Fruit fly (Drosophila melanogaster) whole organism, embryonic: ENCODE results near the gene CG42592.
A peak's percentile ranks its signal among the peaks of the same experiment; 100 is the strongest.

Experiments
- Antp ChIP-seq: fragments of 200-800 bp; sonication (Bioruptor generic); optimal IDR thresholded peaks from 3 replicates; lab custom pipeline; 2016; ENCODE audit warnings: missing biosample characterization, missing genetic modification characterization
- Awh ChIP-seq: fragments of 200-800 bp; sonication (Bioruptor generic); IDR thresholded peaks from 2 replicates; pipeline ENCODE4, ENCODE4 v1.3.6; 2022; ENCODE audit warnings: missing biosample characterization, missing genetic modification characterization
- CG11085 ChIP-seq: fragments of 200-800 bp; sonication (Bioruptor generic); IDR thresholded peaks from 2 replicates; pipeline ENCODE4 v1.3.6; 2022; ENCODE audit warnings: missing biosample characterization, missing genetic modification characterization
- CG13894 ChIP-seq: fragments of 200-800 bp; sonication (Bioruptor generic); optimal IDR thresholded peaks from 3 replicates; lab custom pipeline; 2018; ENCODE audit warnings: missing biosample characterization, mild to moderate bottlenecking, missing genetic modification characterization, moderate library complexity
- CG14050 ChIP-seq: fragments of 200-800 bp; sonication (Bioruptor generic); IDR thresholded peaks from 3 replicates; pipeline ENCODE4 v1.3.6; 2022; ENCODE audit warnings: missing biosample characterization, missing genetic modification characterization
- CG14667 ChIP-seq: fragments of 200-800 bp; sonication (Bioruptor generic); IDR thresholded peaks from 2 replicates; pipeline ENCODE4 v1.3.6; 2022; ENCODE audit warnings: missing biosample characterization, missing genetic modification characterization
- CG15073 ChIP-seq: fragments of 200-800 bp; sonication (Bioruptor generic); optimal IDR thresholded peaks from 2 replicates; lab custom pipeline; 2016; ENCODE audit warnings: missing biosample characterization, missing genetic modification characterization
- CG15269 ChIP-seq: fragments of 200-800 bp; sonication (Bioruptor generic); optimal IDR thresholded peaks from 2 replicates; lab custom pipeline; 2018; ENCODE audit warnings: missing biosample characterization, mild to moderate bottlenecking, missing genetic modification characterization, moderate library complexity
- CG16815 ChIP-seq: fragments of 200-800 bp; sonication (Bioruptor generic); optimal IDR thresholded peaks from 3 replicates; lab custom pipeline; 2017; ENCODE audit warnings: missing biosample characterization, mild to moderate bottlenecking, missing genetic modification characterization
- CG17568 ChIP-seq: fragments of 200-800 bp; sonication (Bioruptor generic); optimal IDR thresholded peaks from 2 replicates; lab custom pipeline; 2018; ENCODE audit warnings: missing biosample characterization, mild to moderate bottlenecking, missing genetic modification characterization, moderate library complexity
- CG1832 ChIP-seq: fragments of 200-800 bp; sonication (Bioruptor generic); optimal IDR thresholded peaks from 2 replicates; lab custom pipeline; 2017; ENCODE audit warnings: missing biosample characterization, mild to moderate bottlenecking, missing genetic modification characterization, inconsistent platforms
- CG2889 ChIP-seq: fragments of 200-800 bp; sonication (Bioruptor generic); IDR thresholded peaks from 3 replicates; pipeline ENCODE4 v1.3.6; 2022; ENCODE audit warnings: missing biosample characterization, missing genetic modification characterization
- CG34376 ChIP-seq: fragments of 200-800 bp; sonication (Bioruptor generic); optimal IDR thresholded peaks from 2 replicates; lab custom pipeline; 2018; ENCODE audit warnings: missing biosample characterization, mild to moderate bottlenecking, missing genetic modification characterization
- CG4424 ChIP-seq: fragments of 200-800 bp; sonication (Bioruptor generic); optimal IDR thresholded peaks from 3 replicates; lab custom pipeline; 2016; ENCODE audit warnings: missing biosample characterization, missing genetic modification characterization
- CG4730 ChIP-seq: fragments of 200-800 bp; sonication (Bioruptor generic); IDR thresholded peaks from 2 replicates; pipeline ENCODE4 v1.3.6; 2022; ENCODE audit warnings: missing biosample characterization, missing genetic modification characterization
- CG6683 ChIP-seq: fragments of 200-800 bp; sonication (Bioruptor generic); optimal IDR thresholded peaks from 2 replicates; lab custom pipeline; 2017; ENCODE audit warnings: missing biosample characterization, mild to moderate bottlenecking, missing genetic modification characterization, missing genetic modification reagents
- CG7271 ChIP-seq: fragments of 200-800 bp; sonication (Bioruptor generic); optimal IDR thresholded peaks from 2 replicates; lab custom pipeline; 2018; ENCODE audit warnings: missing biosample characterization, mild to moderate bottlenecking, missing genetic modification characterization, moderate library complexity
- CG9797 ChIP-seq: fragments of 200-800 bp; sonication (Bioruptor generic); optimal IDR thresholded peaks from 3 replicates; lab custom pipeline; 2018; ENCODE audit warnings: missing biosample characterization, mild to moderate bottlenecking, missing genetic modification characterization
- D ChIP-seq, 2 experiments: fragments of 200-800 bp in 1 of 2; fragments of >200 bp in 1 of 2; sonication (Bioruptor generic) in 1 of 2; optimal IDR thresholded peaks; 2 replicates in 1 of 2; 3 replicates in 1 of 2; lab custom pipeline; 2017; ENCODE audit warnings: mild to moderate bottlenecking in 1 of 2, missing biosample characterization in 1 of 2, missing genetic modification characterization in 1 of 2, missing genetic modification reagents in 1 of 2
- Dp ChIP-seq: fragments of 200-800 bp; sonication (Bioruptor generic); optimal IDR thresholded peaks from 2 replicates; lab custom pipeline; 2018; ENCODE audit warnings: missing biosample characterization, mild to moderate bottlenecking, missing genetic modification characterization, moderate library complexity
- Dref ChIP-seq: fragments of 200-800 bp; sonication (Bioruptor generic); IDR thresholded peaks from 2 replicates; pipeline ENCODE4 v1.3.6; 2022; ENCODE audit warnings: missing biosample characterization, missing genetic modification characterization
- E2f2 ChIP-seq: fragments of 200-800 bp; sonication (Bioruptor generic); IDR thresholded peaks from 2 replicates; pipeline ENCODE4 v1.3.6; 2022; ENCODE audit warnings: missing biosample characterization, missing genetic modification characterization
- Hsf ChIP-seq: fragments of 200-800 bp; sonication (Bioruptor generic); optimal IDR thresholded peaks from 3 replicates; lab custom pipeline; 2016; ENCODE audit warnings: missing biosample characterization, missing genetic modification characterization
- Kr ChIP-seq: fragments of 200-800 bp; sonication (Bioruptor generic); optimal IDR thresholded peaks from 2 replicates; lab custom pipeline; 2017; ENCODE audit warnings: missing biosample characterization, mild to moderate bottlenecking, missing genetic modification characterization
- Med ChIP-seq: fragments of 200-800 bp; sonication (Bioruptor generic); peaks from one replicate; lab custom pipeline; 2016; ENCODE audit warnings: missing biosample characterization, missing genetic modification characterization, mild to moderate bottlenecking, inconsistent platforms, moderate library complexity
- NFAT ChIP-seq: fragments of 200-800 bp; sonication (Bioruptor generic); IDR thresholded peaks from 2 replicates; pipeline ENCODE4 v1.3.6; 2022; ENCODE audit warnings: missing biosample characterization, missing genetic modification characterization
- Nf-YA ChIP-seq: fragments of 200-800 bp; sonication (Bioruptor generic); IDR thresholded peaks from 2 replicates; pipeline ENCODE4 v1.3.6; 2022; ENCODE audit warnings: missing biosample characterization, missing genetic modification characterization
- Ravus ChIP-seq: fragments of 200-800 bp; sonication (Bioruptor generic); IDR thresholded peaks from 2 replicates; pipeline ENCODE4 v1.3.6; 2022; ENCODE audit warnings: missing biosample characterization, missing genetic modification characterization
- Tbp ChIP-seq: fragments of >200 bp; optimal IDR thresholded peaks from 2 replicates; lab custom pipeline; 2018; ENCODE audit warnings: missing biosample characterization, missing genetic modification characterization
- Trl ChIP-seq, 3 experiments: fragments of >200 bp in 2 of 3; fragments of 200-800 bp in 1 of 3; sonication (Bioruptor generic) in 1 of 3; optimal IDR thresholded peaks; 2 replicates in 1 of 3; 3 replicates in 2 of 3; lab custom pipeline; 2016 to 2017; ENCODE audit warnings: missing biosample characterization in 1 of 3, missing genetic modification characterization in 1 of 3
- abd-A ChIP-seq: fragments of 200-800 bp; sonication (Bioruptor generic); optimal IDR thresholded peaks from 3 replicates; lab custom pipeline; 2019; ENCODE audit warnings: missing biosample characterization, mild to moderate bottlenecking, missing genetic modification characterization, moderate library complexity
- bbx ChIP-seq: fragments of 200-800 bp; sonication (Bioruptor generic); IDR thresholded peaks from 2 replicates; pipeline ENCODE4 v1.3.6; 2022; ENCODE audit warnings: missing biosample characterization, missing genetic modification characterization; ENCODE audit not compliant: partially characterized antibody
- chn ChIP-seq: fragments of 200-800 bp; sonication (Bioruptor generic); optimal IDR thresholded peaks from 2 replicates; lab custom pipeline; 2016; ENCODE audit warnings: missing biosample characterization, missing genetic modification characterization
- ci ChIP-seq: fragments of 200-800 bp; sonication (Bioruptor generic); IDR thresholded peaks from 3 replicates; pipeline ENCODE4 v1.3.6; 2022; ENCODE audit warnings: missing biosample characterization, missing genetic modification characterization
- dm ChIP-seq: fragments of 200-800 bp; sonication (Bioruptor generic); optimal IDR thresholded peaks from 3 replicates; lab custom pipeline; 2016; ENCODE audit warnings: missing biosample characterization, missing genetic modification characterization
- dmrt99B ChIP-seq: fragments of 200-800 bp; sonication (Bioruptor generic); optimal IDR thresholded peaks from 2 replicates; lab custom pipeline; 2018; ENCODE audit warnings: missing biosample characterization, mild to moderate bottlenecking, missing genetic modification characterization, moderate library complexity
- en ChIP-seq: fragments of 200-800 bp; sonication (Bioruptor generic); optimal IDR thresholded peaks from 2 replicates; lab custom pipeline; 2016; ENCODE audit warnings: missing biosample characterization, missing genetic modification characterization
- esg ChIP-seq: fragments of 200-800 bp; sonication (Bioruptor generic); conservative IDR thresholded peaks from 2 replicates; pipeline ENCODE4 v1.3.6; 2022; ENCODE audit warnings: missing biosample characterization, missing genetic modification characterization
- fd3F ChIP-seq: fragments of 200-800 bp; sonication (Bioruptor generic); optimal IDR thresholded peaks from 2 replicates; lab custom pipeline; 2018; ENCODE audit warnings: missing biosample characterization, mild to moderate bottlenecking, missing genetic modification characterization, moderate library complexity
- hbn ChIP-seq: fragments of 200-800 bp; sonication (Bioruptor generic); IDR thresholded peaks from 2 replicates; pipeline ENCODE4 v1.3.6; 2022; ENCODE audit warnings: missing biosample characterization, missing genetic modification characterization; ENCODE audit not compliant: partially characterized antibody
- kay ChIP-seq: fragments of 200-800 bp; sonication (Bioruptor generic); optimal IDR thresholded peaks from 2 replicates; lab custom pipeline; 2016; ENCODE audit warnings: missing biosample characterization, missing genetic modification characterization
- oc ChIP-seq: fragments of 200-800 bp; sonication (Bioruptor generic); optimal IDR thresholded peaks from 2 replicates; lab custom pipeline; 2018; ENCODE audit warnings: missing biosample characterization, mild to moderate bottlenecking, missing genetic modification characterization, moderate library complexity
- pros ChIP-seq: fragments of 200-800 bp; sonication (Bioruptor generic); optimal IDR thresholded peaks from 3 replicates; lab custom pipeline; 2019; ENCODE audit warnings: missing biosample characterization, mild to moderate bottlenecking, missing genetic modification characterization, moderate library complexity
- pzg ChIP-seq: fragments of 200-800 bp; sonication (Bioruptor generic); optimal IDR thresholded peaks from 3 replicates; lab custom pipeline; 2018; ENCODE audit warnings: missing biosample characterization, mild to moderate bottlenecking, missing genetic modification characterization, moderate library complexity
- ro ChIP-seq: fragments of 200-800 bp; sonication (Bioruptor generic); IDR thresholded peaks from 2 replicates; pipeline ENCODE4 v1.3.6; 2022; ENCODE audit warnings: missing biosample characterization, missing genetic modification characterization
- so ChIP-seq: fragments of 200-800 bp; sonication (Bioruptor generic); IDR thresholded peaks from 3 replicates; pipeline ENCODE4 v1.3.6; 2022; ENCODE audit warnings: missing biosample characterization, missing genetic modification characterization
- tna ChIP-seq: fragments of 200-800 bp; sonication (Bioruptor generic); IDR thresholded peaks from 2 replicates; pipeline ENCODE4 v1.3.6; 2022; ENCODE audit warnings: missing biosample characterization, missing genetic modification characterization; ENCODE audit not compliant: partially characterized antibody
- trem ChIP-seq: fragments of 200-800 bp; optimal IDR thresholded peaks from 3 replicates; lab custom pipeline; 2019; ENCODE audit warnings: missing biosample characterization, mild to moderate bottlenecking, missing genetic modification characterization, moderate library complexity
- unc-4 ChIP-seq: fragments of 200-800 bp; sonication (Bioruptor generic); IDR thresholded peaks from 2 replicates; pipeline ENCODE4 v1.3.6; 2022; ENCODE audit warnings: missing biosample characterization, missing genetic modification characterization; ENCODE audit not compliant: partially characterized antibody
- zfh1 ChIP-seq: fragments of 200-800 bp; sonication (Bioruptor generic); IDR thresholded peaks from 3 replicates; pipeline ENCODE4 v1.3.6; 2022; ENCODE audit warnings: missing biosample characterization, missing genetic modification characterization

CG42592 gene

DNA sequence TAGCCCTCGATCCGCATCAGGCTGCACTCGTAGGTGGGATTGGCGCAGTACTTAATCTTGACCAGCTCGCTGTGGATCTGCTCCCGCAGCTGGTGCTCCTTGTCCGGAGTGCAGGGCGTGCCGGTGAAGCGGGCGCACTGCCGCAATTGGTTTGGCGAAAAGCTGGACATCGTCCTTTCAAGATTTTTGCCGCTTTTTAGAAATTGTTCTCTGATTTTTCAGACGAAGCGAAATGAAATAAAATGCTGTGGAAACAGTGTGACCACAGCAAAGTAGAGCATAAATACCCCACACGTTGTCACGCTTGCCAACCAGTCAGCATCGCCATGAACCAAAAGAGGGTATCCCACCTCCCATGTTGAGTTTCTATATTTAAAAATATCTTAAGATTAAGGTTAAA, 21.1 kb upstream of the CG42592 start, which contains the start of gene dgt1 (continued):
- TF ChIP-seq CG4424 (GFP tag; lab: Kevin White, UChicago) (no peak), CG15073 (no peak), CG14050 (GFP tag; lab: Robert Waterston, UW) (no peak), dm (peak; percentile 42), E2f2 (peak; percentile 91), oc (tag; lab: Kevin White, UChicago) (no peak), Med (peak; percentile 69), ci (peak; percentile 52; the same call in 1 of the 3 replicates), ro (no peak), D (optimal IDR thresholded peaks at IDR 0.05; lab: Kevin White, UChicago) (no peak), D (GFP tag; optimal IDR thresholded peaks at IDR 0.05; lab: Kevin White, UChicago) (no peak), fd3F (GFP tag; lab: Kevin White, UChicago) (no peak), abd-A (tag; lab: Kevin White, UChicago) (no peak), trem (tag; lab: Kevin White, UChicago) (peak; percentile 41), kay (GFP tag; lab: Kevin White, UChicago) (no peak), hbn (no peak), so (no peak), unc-4 (GFP tag; lab: Robert Waterston, UW) (0 out of 2 replicates have a peak, but pooled peaks have one; percentile 16), CG4730 (no peak), CG17568 (no peak), Tbp (GFP tag; lab: Kevin White, UChicago) (no peak), bbx (GFP tag; lab: Robert Waterston, UW) (no peak), Ravus (GFP tag; lab: Robert Waterston, UW) (no peak), CG15269 (no peak), pros (GFP tag; lab: Kevin White, UChicago) (no peak), Awh (no peak), CG13894 (no peak), zfh1 (no peak), CG9797 (GFP tag; lab: Kevin White, UChicago) (peak; percentile 88), CG16815 (GFP tag; lab: Kevin White, UChicago) (no peak), tna (GFP tag; lab: Robert Waterston, UW) (peak; percentile 7; the same call in 1 of the 2 replicates), CG7271 (tag; lab: Kevin White, UChicago) (no peak), NFAT (GFP tag; lab: Robert Waterston, UW) (no peak), CG11085 (GFP tag; lab: Robert Waterston, UW) (no peak), Nf-YA (GFP tag; lab: Robert Waterston, UW) (no peak), esg (GFP tag; lab: Robert Waterston, UW) (no peak), CG1832 (GFP tag; lab: Kevin White, UChicago) (no peak), Hsf (GFP tag; lab: Kevin White, UChicago) (no peak), Dref (peak; percentile 29; the same call in 1 of the 2 replicates), Dp (peak; percentile 93), pzg (peak; percentile 89), CG34376 (GFP tag; lab: Kevin White, UChicago) (peak; percentile 15), dmrt99B (tag; lab: Kevin White, UChicago) (no peak), CG6683 (GFP tag; lab: Kevin White, UChicago) (no peak), CG14667 (no peak), en (GFP tag; lab: Kevin White, UChicago) (no peak), chn (GFP tag; lab: Kevin White, UChicago) (no peak), Kr (GFP tag; lab: Kevin White, UChicago) (no peak), Trl (optimal IDR thresholded peaks at IDR 0.05; lab: Kevin White, UChicago) (no peak), Trl (GFP tag; optimal IDR thresholded peaks at IDR 0.05; lab: Kevin White, UChicago) (no peak), CG2889 (GFP tag; lab: Robert Waterston, UW) (no peak), Antp (no peak)
